Worm (Caenorhabditis elegans) whole organism, early embryonic: ENCODE measurements around the gene B0024.4.

Experiments
- B0310.2 ChIP-seq: sonication (generic microtip); optimal IDR thresholded peaks from 2 replicates; lab custom pipeline; 2016; ENCODE audit warnings: mild to moderate bottlenecking, missing genetic modification characterization, missing compliant biosample characterization
- F13C5.2 ChIP-seq: sonication (generic microtip); optimal IDR thresholded peaks from 2 replicates; lab custom pipeline; 2017; ENCODE audit warnings: mild to moderate bottlenecking, missing genetic modification characterization, inconsistent platforms, missing compliant biosample characterization
- ama-1 ChIP-seq: fragments of 150-350 bp; optimal IDR thresholded peaks from 2 replicates; lab custom pipeline; 2014
- ceh-36 ChIP-seq: sonication (generic microtip); optimal IDR thresholded peaks from 2 replicates; lab custom pipeline; 2016; ENCODE audit warnings: missing genetic modification characterization, inconsistent platforms, missing compliant biosample characterization
- flt-1 ChIP-seq: fragments of 200-800 bp; sonication (Bioruptor generic); IDR thresholded peaks from 2 replicates; pipeline ENCODE4 v1.3.6; 2022; ENCODE audit warnings: missing genetic modification characterization, missing compliant biosample characterization
- hmbx-1 ChIP-seq: sonication (generic microtip); optimal IDR thresholded peaks from 2 replicates; lab custom pipeline; 2016; ENCODE audit warnings: mild to moderate bottlenecking, missing genetic modification characterization, missing compliant biosample characterization
- hmg-4 ChIP-seq: fragments of 200-800 bp; sonication (Bioruptor generic); optimal IDR thresholded peaks from 2 replicates; lab custom pipeline; 2018; ENCODE audit warnings: mild to moderate bottlenecking, missing genetic modification characterization, missing compliant biosample characterization
- hnd-1 ChIP-seq: sonication (generic microtip); optimal IDR thresholded peaks from 2 replicates; lab custom pipeline; 2016; ENCODE audit warnings: missing genetic modification characterization, missing compliant biosample characterization
- scrt-1 ChIP-seq: fragments of 200-800 bp; sonication (Bioruptor generic); IDR thresholded peaks from 2 replicates; pipeline ENCODE4 v1.3.6; 2022; ENCODE audit warnings: missing genetic modification characterization, missing compliant biosample characterization
- sea-1 ChIP-seq: fragments of 200-800 bp; sonication (Bioruptor generic); conservative IDR thresholded peaks from 2 replicates; pipeline ENCODE4 v1.3.6; 2022; ENCODE audit warnings: missing genetic modification characterization, missing compliant biosample characterization
- tbx-37 ChIP-seq: fragments of 200-800 bp; sonication (Bioruptor generic); conservative IDR thresholded peaks from 2 replicates; pipeline ENCODE4 v1.3.6; 2022; ENCODE audit warnings: missing genetic modification reagents, missing genetic modification characterization, missing compliant biosample characterization
- tra-4 ChIP-seq: sonication (generic microtip); optimal IDR thresholded peaks from 2 replicates; lab custom pipeline; 2017; ENCODE audit warnings: missing genetic modification characterization, missing compliant biosample characterization

DNA sequence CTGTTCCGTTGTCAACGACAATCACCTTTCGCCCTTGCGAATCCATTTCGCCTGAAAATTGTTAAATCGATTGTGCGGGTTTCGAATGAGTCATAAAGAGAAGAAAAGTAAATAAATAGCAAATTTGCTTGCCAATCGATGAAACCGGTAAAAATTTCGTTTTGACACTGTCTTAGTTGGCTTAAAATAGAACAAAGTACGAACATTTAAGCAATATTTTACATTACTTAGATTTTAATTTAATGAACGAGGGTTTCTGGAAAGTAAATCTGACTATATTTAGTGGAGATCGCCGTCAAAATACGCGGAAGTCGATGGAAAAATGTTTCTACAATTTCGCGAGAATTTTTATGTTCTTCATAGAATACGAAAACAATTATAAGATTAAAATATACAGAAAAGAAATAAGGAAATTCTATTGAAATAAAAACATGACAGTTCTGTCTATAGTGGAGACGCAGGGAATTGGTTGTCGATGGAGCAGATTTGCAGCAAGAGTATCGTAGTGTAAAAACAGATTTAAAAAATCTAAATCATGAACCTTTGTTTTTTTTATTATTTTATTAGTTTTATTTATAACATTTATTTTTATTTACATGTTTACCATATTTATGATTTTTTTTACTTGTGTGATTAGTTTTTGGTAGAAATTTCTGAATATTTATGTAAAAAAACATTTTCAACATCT is 41.2 kb downstream of the B0024.4 start, which contains the start of gene arx-2:
- no peak for TF ChIP-seq B0310.2 (tag; lab: Kevin White, UChicago)
- no peak for TF ChIP-seq ama-1
- TF ChIP-seq hmg-4 (GFP tag; lab: Kevin White, UChicago) = no peak
- TF ChIP-seq scrt-1 (GFP tag; lab: Robert Waterston, UW) = no peak
- TF ChIP-seq tra-4 (tag; lab: Kevin White, UChicago) = no peak
- no peak for TF ChIP-seq F13C5.2 (tag; lab: Kevin White, UChicago)
- no peak for TF ChIP-seq tbx-37 (GFP tag; lab: Robert Waterston, UW)
- TF ChIP-seq flt-1 (GFP tag; lab: Robert Waterston, UW) = no peak
- TF ChIP-seq hmbx-1 (tag; lab: Kevin White, UChicago) = no peak
- TF ChIP-seq sea-1 (GFP tag; lab: Robert Waterston, UW) = no peak
- no peak for TF ChIP-seq ceh-36 (tag; lab: Kevin White, UChicago)
- TF ChIP-seq hnd-1 = no peak
